Worm (Caenorhabditis elegans) whole organism, L4/young adult: Measurements from ENCODE around the gene F33E11.2.

Experiments used
- W03F9.2 ChIP-seq: fragments of 150-350 bp; optimal IDR thresholded peaks from 2 replicates; lab custom pipeline; 2014; ENCODE audit warnings: missing biosample characterization, missing genetic modification characterization
- him-1 ChIP-seq: sonication (generic microtip); optimal IDR thresholded peaks from 2 replicates; lab custom pipeline; 2016; ENCODE audit warnings: missing genotype, missing genetic modification reagents, missing genetic modification characterization, missing compliant biosample characterization

- TF ChIP-seq W03F9.2 (no peak), him-1 (tag; lab: Kevin White, UChicago) (no peak)
These were observed 44.6 kb downstream of the F33E11.2 start for ce11 chrV:342346-342745.
